Worm (Caenorhabditis elegans) whole organism, young adult: Measurements from ENCODE around the gene coq-2.

Experiments
- ama-1 ChIP-seq, 3 experiments: fragments of 150-350 bp in 1 of 3; sonication (generic microtip) in 2 of 3; optimal IDR thresholded peaks; 2 replicates each; lab custom pipeline; 2014 to 2018; ENCODE audit warnings: missing biosample characterization in 2 of 3, missing genetic modification characterization in 2 of 3, missing genetic modification reagents in 2 of 3
- bed-1 ChIP-seq: fragments of 200-800 bp; sonication (Bioruptor generic); IDR thresholded peaks from 2 replicates; pipeline ENCODE4 v1.3.6; 2022; ENCODE audit warnings: missing genetic modification reagents, missing genetic modification characterization, missing compliant biosample characterization
- ceh-40 ChIP-seq: fragments of 200-800 bp; sonication (Bioruptor generic); IDR thresholded peaks from 2 replicates; pipeline ENCODE4 v1.3.6; 2022; ENCODE audit warnings: missing genetic modification characterization, missing compliant biosample characterization
- dpl-1 ChIP-seq: fragments of 150-350 bp; optimal IDR thresholded peaks from 2 replicates; lab custom pipeline; 2014; ENCODE audit warnings: missing biosample characterization, missing genetic modification reagents, missing genetic modification characterization
- egl-44 ChIP-seq: fragments of 200-800 bp; sonication (Bioruptor generic); IDR thresholded peaks from 2 replicates; pipeline ENCODE4 v1.3.6; 2022; ENCODE audit warnings: missing genetic modification reagents, missing genetic modification characterization, missing compliant biosample characterization
- fkh-3 ChIP-seq: sonication (generic microtip); optimal IDR thresholded peaks from 2 replicates; lab custom pipeline; 2016; ENCODE audit warnings: mild to moderate bottlenecking, missing genetic modification characterization, missing compliant biosample characterization
- sea-2 ChIP-seq: fragments of 200-800 bp; sonication (Bioruptor generic); IDR thresholded peaks from 2 replicates; pipeline ENCODE4 v1.3.6; 2022; ENCODE audit warnings: missing genetic modification characterization, missing compliant biosample characterization

DNA sequence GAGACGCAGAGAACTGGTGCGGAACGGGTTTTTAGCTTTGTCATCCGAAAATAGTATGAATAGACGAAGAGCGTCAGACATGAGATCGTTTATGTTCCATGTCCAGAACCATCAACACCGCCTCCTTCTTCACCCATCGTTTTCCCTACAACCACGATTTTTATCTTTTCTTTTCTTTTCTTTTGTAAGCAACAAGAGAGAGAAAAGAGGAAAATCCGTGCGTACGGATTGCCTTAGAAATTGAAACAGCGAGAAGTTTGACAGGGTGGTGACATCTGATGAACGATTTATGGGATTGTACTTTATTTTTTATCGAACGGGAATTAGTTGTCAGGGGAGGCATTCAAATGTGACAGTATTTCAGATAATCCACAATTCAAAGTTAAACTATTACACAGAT lies 10.0 kb downstream of the coq-2 start, which contains the start of gene abu-13:
- TF ChIP-seq egl-44 (GFP tag; lab: Robert Waterston, UW) (no peak), sea-2 (GFP tag; lab: Robert Waterston, UW) (no peak), ceh-40 (GFP tag; lab: Robert Waterston, UW) (no peak), dpl-1 (no peak), ama-1 (optimal IDR thresholded peaks at IDR 0.05; lab: Kevin White, UChicago) (no peak), ama-1 (GFP tag; optimal IDR thresholded peaks at IDR 0.05; lab: Kevin White, UChicago) (no peak), fkh-3 (tag; lab: Kevin White, UChicago) (no peak), bed-1 (GFP tag; lab: Robert Waterston, UW) (no peak)
